Fruit fly (Drosophila melanogaster) whole organism, embryonic: ENCODE results near the gene CG34256.

ENCODE experiments used
- Ada2b ChIP-seq: fragments of 200-800 bp; sonication (Bioruptor generic); IDR thresholded peaks from 2 replicates; pipeline ENCODE4 v1.3.6; 2022; ENCODE audit warnings: missing biosample characterization, missing genetic modification characterization
- Atf6 ChIP-seq: fragments of 200-800 bp; sonication (Bioruptor generic); IDR thresholded peaks from 2 replicates; pipeline ENCODE4 v1.3.6; 2022; ENCODE audit warnings: missing biosample characterization, missing genetic modification characterization
- Bteb2 ChIP-seq: fragments of 200-800 bp; sonication (Bioruptor generic); optimal IDR thresholded peaks from 2 replicates; lab custom pipeline; 2016; ENCODE audit warnings: missing biosample characterization, missing genetic modification characterization
- CG1024 ChIP-seq: fragments of 200-800 bp; sonication (Bioruptor generic); IDR thresholded peaks from 2 replicates; pipeline ENCODE4 v1.3.6; 2022; ENCODE audit warnings: missing biosample characterization, missing genetic modification characterization
- CG10267 ChIP-seq: fragments of 200-800 bp; sonication (Bioruptor generic); optimal IDR thresholded peaks from 2 replicates; lab custom pipeline; 2018; ENCODE audit warnings: missing biosample characterization, mild to moderate bottlenecking, missing genetic modification characterization, moderate library complexity
- CG10462 ChIP-seq: fragments of 200-800 bp; sonication (Bioruptor generic); optimal IDR thresholded peaks from 2 replicates; lab custom pipeline; 2016; ENCODE audit warnings: missing biosample characterization, missing genetic modification characterization
- CG10979 ChIP-seq: fragments of 200-800 bp; sonication (Bioruptor generic); optimal IDR thresholded peaks from 2 replicates; lab custom pipeline; 2018; ENCODE audit warnings: missing biosample characterization, mild to moderate bottlenecking, missing genetic modification characterization, moderate library complexity
- CG11456 ChIP-seq: fragments of 200-800 bp; sonication (Bioruptor generic); IDR thresholded peaks from 3 replicates; pipeline ENCODE4 v1.3.6; 2022; ENCODE audit warnings: missing biosample characterization, missing genetic modification characterization
- CG11504 ChIP-seq: fragments of 200-800 bp; sonication (Bioruptor generic); optimal IDR thresholded peaks from 3 replicates; lab custom pipeline; 2019; ENCODE audit warnings: missing biosample characterization, mild to moderate bottlenecking, missing genetic modification characterization, moderate library complexity
- CG11696 ChIP-seq: fragments of 200-800 bp; sonication (Bioruptor generic); IDR thresholded peaks from 2 replicates; pipeline ENCODE4 v1.3.6; 2022; ENCODE audit warnings: missing biosample characterization, missing genetic modification characterization
- CG12071 ChIP-seq: fragments of 200-800 bp; sonication (Bioruptor generic); optimal IDR thresholded peaks from 3 replicates; lab custom pipeline; 2018; ENCODE audit warnings: missing biosample characterization, mild to moderate bottlenecking, missing genetic modification characterization
- CG1233 ChIP-seq: fragments of 200-800 bp; sonication (Bioruptor generic); optimal IDR thresholded peaks from 4 replicates; lab custom pipeline; 2018; ENCODE audit warnings: missing biosample characterization, mild to moderate bottlenecking, missing genetic modification characterization
- CG12769 ChIP-seq: fragments of 200-800 bp; sonication (Bioruptor generic); optimal IDR thresholded peaks from 2 replicates; lab custom pipeline; 2019; ENCODE audit warnings: missing biosample characterization, mild to moderate bottlenecking, missing genetic modification characterization, moderate library complexity
- CG13424 ChIP-seq: fragments of 200-800 bp; sonication (Bioruptor generic); optimal IDR thresholded peaks from 2 replicates; lab custom pipeline; 2019; ENCODE audit warnings: missing biosample characterization, mild to moderate bottlenecking, missing genetic modification characterization, moderate library complexity
- CG18262 ChIP-seq: fragments of 200-800 bp; optimal IDR thresholded peaks from 3 replicates; lab custom pipeline; 2019; ENCODE audit warnings: missing biosample characterization, mild to moderate bottlenecking, missing genetic modification characterization, moderate library complexity
- CG30403 ChIP-seq: fragments of 200-800 bp; sonication (Bioruptor generic); optimal IDR thresholded peaks from 3 replicates; lab custom pipeline; 2016; ENCODE audit warnings: missing biosample characterization, missing genetic modification characterization
- CG31441 ChIP-seq: fragments of 200-800 bp; sonication (Bioruptor generic); IDR thresholded peaks from 2 replicates; pipeline ENCODE4 v1.3.6; 2022; ENCODE audit warnings: missing biosample characterization, missing genetic modification characterization
- CG33557 ChIP-seq: fragments of 200-800 bp; sonication (Bioruptor generic); optimal IDR thresholded peaks from 2 replicates; lab custom pipeline; 2019; ENCODE audit warnings: missing biosample characterization, mild to moderate bottlenecking, missing genetic modification characterization, moderate library complexity
- CG34376 ChIP-seq: fragments of 200-800 bp; sonication (Bioruptor generic); optimal IDR thresholded peaks from 2 replicates; lab custom pipeline; 2018; ENCODE audit warnings: missing biosample characterization, mild to moderate bottlenecking, missing genetic modification characterization
- CG6654 ChIP-seq: fragments of 200-800 bp; sonication (Bioruptor generic); optimal IDR thresholded peaks from 2 replicates; lab custom pipeline; 2017; ENCODE audit warnings: missing biosample characterization, mild to moderate bottlenecking, missing genetic modification characterization
- CG6791 ChIP-seq: fragments of 200-800 bp; sonication (Bioruptor generic); IDR thresholded peaks from 3 replicates; pipeline ENCODE4 v1.3.6; 2022; ENCODE audit warnings: missing biosample characterization, missing genetic modification characterization; ENCODE audit not compliant: partially characterized antibody
- CG7839 ChIP-seq: fragments of 200-800 bp; sonication (Bioruptor generic); optimal IDR thresholded peaks from 3 replicates; lab custom pipeline; 2018; ENCODE audit warnings: missing biosample characterization, mild to moderate bottlenecking, missing genetic modification characterization, moderate library complexity
- CG9817 ChIP-seq: fragments of 200-800 bp; sonication (Bioruptor generic); optimal IDR thresholded peaks from 2 replicates; lab custom pipeline; 2018; ENCODE audit warnings: missing biosample characterization, mild to moderate bottlenecking, missing genetic modification characterization, moderate library complexity
- CG9876 ChIP-seq: fragments of 200-800 bp; sonication (Bioruptor generic); optimal IDR thresholded peaks from 2 replicates; lab custom pipeline; 2016; ENCODE audit warnings: missing biosample characterization, missing genetic modification characterization
- Drgx ChIP-seq: fragments of 200-800 bp; sonication (Bioruptor generic); IDR thresholded peaks from 2 replicates; pipeline ENCODE4 v1.3.6; 2022; ENCODE audit warnings: missing biosample characterization, missing genetic modification characterization
- Gsc ChIP-seq: fragments of 200-800 bp; sonication (Bioruptor generic); IDR thresholded peaks from 2 replicates; pipeline ENCODE4 v1.3.6; 2022; ENCODE audit warnings: missing biosample characterization, missing genetic modification characterization
- Lhr ChIP-seq: fragments of 200-800 bp; sonication (Bioruptor generic); optimal IDR thresholded peaks from 3 replicates; lab custom pipeline; 2017; ENCODE audit warnings: mild to moderate bottlenecking, missing biosample characterization, missing genetic modification reagents, missing genetic modification characterization
- NFAT ChIP-seq: fragments of 200-800 bp; sonication (Bioruptor generic); IDR thresholded peaks from 2 replicates; pipeline ENCODE4 v1.3.6; 2022; ENCODE audit warnings: missing biosample characterization, missing genetic modification characterization
- Neu2 ChIP-seq: fragments of 200-800 bp; sonication (Bioruptor generic); optimal IDR thresholded peaks from 3 replicates; lab custom pipeline; 2016; ENCODE audit warnings: missing biosample characterization, missing genetic modification characterization, borderline replicate concordance
- Nf-YB ChIP-seq: fragments of 200-800 bp; sonication (Bioruptor generic); optimal IDR thresholded peaks from 3 replicates; lab custom pipeline; 2019; ENCODE audit warnings: missing biosample characterization, mild to moderate bottlenecking, missing genetic modification characterization, moderate library complexity
- Nf-YC ChIP-seq: fragments of 200-800 bp; optimal IDR thresholded peaks from 3 replicates; lab custom pipeline; 2019; ENCODE audit warnings: missing biosample characterization, mild to moderate bottlenecking, missing genetic modification characterization, moderate library complexity
- Rfx ChIP-seq: fragments of 200-800 bp; sonication (Bioruptor generic); IDR thresholded peaks from 2 replicates; pipeline ENCODE4 v1.3.6; 2022; ENCODE audit warnings: missing biosample characterization, missing genetic modification characterization
- Stat92E ChIP-seq, 3 experiments: fragments of >200 bp in 2 of 3; fragments of 200-800 bp in 1 of 3; sonication (Bioruptor generic) in 1 of 3; optimal IDR thresholded peaks; 2 replicates each; lab custom pipeline; 2017 to 2019; ENCODE audit warnings: missing biosample characterization in 3 of 3, missing genetic modification characterization in 3 of 3, mild to moderate bottlenecking in 1 of 3, moderate library complexity in 1 of 3
- ap ChIP-seq: fragments of 200-800 bp; sonication (Bioruptor generic); IDR thresholded peaks from 2 replicates; pipeline ENCODE4 v1.3.6; 2022; ENCODE audit warnings: missing biosample characterization, missing genetic modification characterization
- ato ChIP-seq: fragments of 200-800 bp; sonication (Bioruptor generic); IDR thresholded peaks from 2 replicates; pipeline ENCODE4 v1.3.6; 2022; ENCODE audit warnings: missing biosample characterization, missing genetic modification characterization; ENCODE audit not compliant: partially characterized antibody
- cwo ChIP-seq: fragments of 200-800 bp; sonication (Bioruptor generic); optimal IDR thresholded peaks from 3 replicates; lab custom pipeline; 2017; ENCODE audit warnings: missing biosample characterization, missing genetic modification characterization, mild to moderate bottlenecking, moderate library complexity, missing genetic modification reagents
- fd96Cb ChIP-seq: fragments of 200-800 bp; sonication (Bioruptor generic); optimal IDR thresholded peaks from 2 replicates; lab custom pipeline; 2018; ENCODE audit warnings: missing biosample characterization, mild to moderate bottlenecking, missing genetic modification characterization, moderate library complexity
- ken ChIP-seq: fragments of 200-800 bp; sonication (Bioruptor generic); IDR thresholded peaks from 3 replicates; pipeline ENCODE4 v1.3.6; 2022; ENCODE audit warnings: missing biosample characterization, missing genetic modification characterization
- knrl ChIP-seq: fragments of 200-800 bp; sonication (Bioruptor generic); IDR thresholded peaks from 3 replicates; pipeline ENCODE4 v1.3.6; 2022; ENCODE audit warnings: missing biosample characterization, missing genetic modification characterization; ENCODE audit not compliant: partially characterized antibody
- nau ChIP-seq: fragments of 200-800 bp; sonication (Bioruptor generic); optimal IDR thresholded peaks from 3 replicates; lab custom pipeline; 2017; ENCODE audit warnings: missing biosample characterization, mild to moderate bottlenecking, missing genetic modification characterization, missing genetic modification reagents
- nom ChIP-seq: fragments of 200-800 bp; sonication (Bioruptor generic); optimal IDR thresholded peaks from 2 replicates; lab custom pipeline; 2017; ENCODE audit warnings: missing biosample characterization, missing genetic modification characterization, mild to moderate bottlenecking, moderate library complexity, missing genetic modification reagents
- peb ChIP-seq: fragments of 200-800 bp; sonication (Bioruptor generic); IDR thresholded peaks from 2 replicates; pipeline ENCODE4 v1.3.6; 2022; ENCODE audit warnings: missing biosample characterization, missing genetic modification characterization
- sc ChIP-seq, 3 experiments: fragments of >200 bp in 2 of 3; fragments of 200-800 bp in 1 of 3; sonication (Bioruptor generic) in 1 of 3; optimal IDR thresholded peaks; 2 replicates in 2 of 3; 3 replicates in 1 of 3; lab custom pipeline; 2017; ENCODE audit warnings: mild to moderate bottlenecking in 1 of 3, missing biosample characterization in 1 of 3, missing genetic modification characterization in 1 of 3, missing genetic modification reagents in 1 of 3
- sim ChIP-seq: fragments of 200-800 bp; sonication (Bioruptor generic); IDR thresholded peaks from 2 replicates; pipeline ENCODE4 v1.3.6; 2022; ENCODE audit warnings: missing biosample characterization, missing genetic modification characterization
- so ChIP-seq: fragments of 200-800 bp; sonication (Bioruptor generic); IDR thresholded peaks from 3 replicates; pipeline ENCODE4 v1.3.6; 2022; ENCODE audit warnings: missing biosample characterization, missing genetic modification characterization
- tll ChIP-seq, 2 experiments: fragments of 200-800 bp in 1 of 2; fragments of >200 bp in 1 of 2; sonication (Bioruptor generic) in 1 of 2; optimal IDR thresholded peaks; 2 replicates each; lab custom pipeline; 2017 to 2019; ENCODE audit warnings: missing biosample characterization in 2 of 2, missing genetic modification characterization in 2 of 2, mild to moderate bottlenecking in 1 of 2, moderate library complexity in 1 of 2
- wor ChIP-seq: fragments of 200-800 bp; sonication (Bioruptor generic); IDR thresholded peaks from 2 replicates; pipeline ENCODE4 v1.3.6; 2022; ENCODE audit warnings: missing biosample characterization, missing genetic modification characterization

CG34256 gene

dm6 chr3L:19033154-19033811, 43.7 kb upstream of the CG34256 start (continued):
- peak; percentile 58; the same call in 1 of the 3 replicates for TF ChIP-seq ken (GFP tag; lab: Robert Waterston, UW)
- TF ChIP-seq fd96Cb (tag; lab: Kevin White, UChicago): peak; percentile 77
- no peak for TF ChIP-seq Bteb2 (GFP tag; lab: Kevin White, UChicago)
- peak; percentile 77 for TF ChIP-seq CG11504 (tag; lab: Kevin White, UChicago)
- TF ChIP-seq CG1024 (GFP tag; lab: Robert Waterston, UW): peak; percentile 29; the same call in 1 of the 2 replicates
- peak; percentile 10 for TF ChIP-seq cwo (GFP tag; lab: Kevin White, UChicago)
- peak in 1 of 3 experiments; percentile 67 for TF ChIP-seq Stat92E (GFP tag; optimal IDR thresholded peaks at IDR 0.05; lab: Kevin White, UChicago)
- peak in 1 of 2 experiments; percentile 52 for TF ChIP-seq tll (GFP tag; optimal IDR thresholded peaks at IDR 0.05; lab: Kevin White, UChicago)
- TF ChIP-seq nom (GFP tag; lab: Kevin White, UChicago): peak; percentile 56
- TF ChIP-seq CG10462 (GFP tag; lab: Kevin White, UChicago): peak; percentile 65
- TF ChIP-seq CG6654 (GFP tag; lab: Kevin White, UChicago): peak; percentile 14
- TF ChIP-seq knrl: no peak
- TF ChIP-seq CG6791 (GFP tag; lab: Robert Waterston, UW): no peak
- TF ChIP-seq sim (GFP tag; lab: Robert Waterston, UW): peak; percentile 74
- peak; percentile 76 for TF ChIP-seq CG13424 (tag; lab: Kevin White, UChicago)
- peak; percentile 15; the same call in 1 of the 3 replicates for TF ChIP-seq so
- TF ChIP-seq CG12769 (tag; lab: Kevin White, UChicago): no peak
- peak; percentile 86 for TF ChIP-seq CG31441 (GFP tag; lab: Robert Waterston, UW)
- no peak for TF ChIP-seq Neu2 (GFP tag; lab: Kevin White, UChicago)
- TF ChIP-seq Nf-YB (GFP tag; lab: Kevin White, UChicago): peak; percentile 49
- peak; percentile 82 for TF ChIP-seq CG7839 (tag; lab: Kevin White, UChicago)
- peak; percentile 26; the same call in 1 of the 2 replicates for TF ChIP-seq Atf6 (GFP tag; lab: Robert Waterston, UW)
- peak; percentile 43; the same call in 1 of the 2 replicates for TF ChIP-seq CG11696
- TF ChIP-seq CG12071 (GFP tag; lab: Kevin White, UChicago): no peak
- TF ChIP-seq CG10979 (tag; lab: Kevin White, UChicago): peak; percentile 92
- no peak for TF ChIP-seq sc (optimal IDR thresholded peaks at IDR 0.05; lab: Kevin White, UChicago)
- peak; percentile 78 for TF ChIP-seq sc (GFP tag; optimal IDR thresholded peaks at IDR 0.05; lab: Kevin White, UChicago)
- TF ChIP-seq ap (GFP tag; lab: Robert Waterston, UW): 0 out of 2 replicates have a peak, but pooled peaks have one; percentile 33
- TF ChIP-seq Lhr (GFP tag; lab: Kevin White, UChicago): peak; percentile 38
- TF ChIP-seq Ada2b (GFP tag; lab: Robert Waterston, UW): 0 out of 2 replicates have a peak, but pooled peaks have one; percentile 32
- no peak for TF ChIP-seq Nf-YC
- peak; percentile 91 for TF ChIP-seq CG33557 (GFP tag; lab: Kevin White, UChicago)
- TF ChIP-seq wor: peak; percentile 37; the same call in 1 of the 2 replicates
- TF ChIP-seq CG30403 (GFP tag; lab: Kevin White, UChicago): peak; percentile 54
- TF ChIP-seq peb (GFP tag; lab: Robert Waterston, UW): 0 out of 2 replicates have a peak, but pooled peaks have one; percentile 45
- TF ChIP-seq CG18262 (tag; lab: Kevin White, UChicago): peak; percentile 93
- TF ChIP-seq CG9817: peak; percentile 6
- 0 out of 3 replicates have a peak, but pooled peaks have one; percentile 6 for TF ChIP-seq CG11456 (GFP tag; lab: Robert Waterston, UW)
- TF ChIP-seq CG10267: peak; percentile 82
- peak; percentile 41 for TF ChIP-seq Drgx
- no peak for TF ChIP-seq ato (GFP tag; lab: Robert Waterston, UW)
- peak; percentile 70 for TF ChIP-seq CG1233 (GFP tag; lab: Kevin White, UChicago)
- TF ChIP-seq CG34376 (GFP tag; lab: Kevin White, UChicago): no peak
- no peak for TF ChIP-seq Rfx
- TF ChIP-seq NFAT (GFP tag; lab: Robert Waterston, UW): no peak
- no peak for TF ChIP-seq Gsc (GFP tag; lab: Robert Waterston, UW)
- no peak for TF ChIP-seq nau
- no peak for TF ChIP-seq CG9876 (GFP tag; lab: Kevin White, UChicago)
